Worm (Caenorhabditis elegans): Measurements from ENCODE around the gene F53C3.3.

DNA sequence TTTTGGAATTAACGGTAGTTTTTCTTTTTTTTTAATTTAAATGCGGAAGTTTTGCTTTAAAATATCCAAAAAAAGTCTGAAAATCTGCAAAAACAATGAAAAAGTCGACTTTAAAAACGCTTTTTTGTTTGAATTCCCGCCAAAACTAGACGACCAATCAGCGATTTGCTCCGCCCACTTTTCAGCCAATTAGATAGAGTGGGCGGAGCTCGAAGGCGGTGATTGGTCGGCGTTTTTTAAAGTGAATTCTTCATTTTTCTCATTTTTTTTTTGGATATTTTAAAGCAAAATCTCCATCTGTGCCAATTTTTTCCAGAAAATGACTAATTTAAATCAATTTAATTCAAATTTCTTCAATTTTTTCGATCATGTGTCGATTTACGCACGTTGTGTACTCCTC, 28.6 kb downstream of the F53C3.3 start:
- TF ChIP-seq madf-9 (GFP tag; conservative IDR thresholded peaks at IDR 0.05), result no peak
- no peak for TF ChIP-seq ama-1 (optimal IDR thresholded peaks at IDR 0.05)
- no peak for TF ChIP-seq fos-1 (tag; optimal IDR thresholded peaks at IDR 0.05)
- no peak for TF ChIP-seq sdz-12 (GFP tag; optimal IDR thresholded peaks at IDR 0.05)
- TF ChIP-seq mxl-2 (GFP tag; conservative IDR thresholded peaks at IDR 0.05), result no peak
- no peak for TF ChIP-seq ztf-11 (tag; optimal IDR thresholded peaks at IDR 0.05)
- TF ChIP-seq vab-7 (GFP tag; IDR thresholded peaks at IDR 0.05), result no peak
- no peak for TF ChIP-seq unc-39 (tag; optimal IDR thresholded peaks at IDR 0.05)
- no peak for TF ChIP-seq mdl-1 (tag; optimal IDR thresholded peaks at IDR 0.05)
- TF ChIP-seq mdt-29 (GFP tag; IDR thresholded peaks at IDR 0.05), result no peak
- TF ChIP-seq zip-2 (tag; optimal IDR thresholded peaks at IDR 0.05), result no peak
- TF ChIP-seq unc-62 (GFP tag; optimal IDR thresholded peaks at IDR 0.05 in 1 of 2), result no peak
- TF ChIP-seq unc-62 (tag; optimal IDR thresholded peaks at IDR 0.05), result no peak
